Fruit fly (Drosophila melanogaster) whole organism, embryonic: ENCODE data around the gene CG10512.

Source experiments
- Bgb ChIP-seq: fragments of 200-800 bp; sonication (Bioruptor generic); IDR thresholded peaks from 2 replicates; pipeline ENCODE4 v1.3.6; 2022; ENCODE audit warnings: missing biosample characterization, missing genetic modification characterization; ENCODE audit not compliant: partially characterized antibody
- Blimp-1 ChIP-seq: fragments of 200-800 bp; sonication (Bioruptor generic); optimal IDR thresholded peaks from 3 replicates; lab custom pipeline; 2018; ENCODE audit warnings: missing biosample characterization, missing genetic modification characterization, mild to moderate bottlenecking, moderate library complexity, missing genetic modification reagents
- CG10274 ChIP-seq: fragments of 200-800 bp; sonication (Bioruptor generic); optimal IDR thresholded peaks from 3 replicates; lab custom pipeline; 2017; ENCODE audit warnings: missing biosample characterization, mild to moderate bottlenecking, missing genetic modification characterization
- CG12071 ChIP-seq: fragments of 200-800 bp; sonication (Bioruptor generic); optimal IDR thresholded peaks from 3 replicates; lab custom pipeline; 2018; ENCODE audit warnings: missing biosample characterization, mild to moderate bottlenecking, missing genetic modification characterization
- CG1233 ChIP-seq: fragments of 200-800 bp; sonication (Bioruptor generic); optimal IDR thresholded peaks from 4 replicates; lab custom pipeline; 2018; ENCODE audit warnings: missing biosample characterization, mild to moderate bottlenecking, missing genetic modification characterization
- CG13287 ChIP-seq: fragments of 200-800 bp; sonication (Bioruptor generic); IDR thresholded peaks from 2 replicates; pipeline ENCODE4 v1.3.6; 2022; ENCODE audit warnings: missing biosample characterization, missing genetic modification characterization; ENCODE audit not compliant: partially characterized antibody
- CG14050 ChIP-seq: fragments of 200-800 bp; sonication (Bioruptor generic); IDR thresholded peaks from 3 replicates; pipeline ENCODE4 v1.3.6; 2022; ENCODE audit warnings: missing biosample characterization, missing genetic modification characterization
- CG14860 ChIP-seq: fragments of 200-800 bp; sonication (Bioruptor generic); IDR thresholded peaks from 3 replicates; pipeline ENCODE4 v1.3.6; 2022; ENCODE audit warnings: missing biosample characterization, missing genetic modification characterization; ENCODE audit not compliant: partially characterized antibody
- CG15011 ChIP-seq: fragments of 200-800 bp; sonication (Bioruptor generic); optimal IDR thresholded peaks from 3 replicates; lab custom pipeline; 2018; ENCODE audit warnings: missing biosample characterization, mild to moderate bottlenecking, missing genetic modification characterization
- CG15269 ChIP-seq: fragments of 200-800 bp; sonication (Bioruptor generic); optimal IDR thresholded peaks from 2 replicates; lab custom pipeline; 2018; ENCODE audit warnings: missing biosample characterization, mild to moderate bottlenecking, missing genetic modification characterization, moderate library complexity
- CG16815 ChIP-seq: fragments of 200-800 bp; sonication (Bioruptor generic); optimal IDR thresholded peaks from 3 replicates; lab custom pipeline; 2017; ENCODE audit warnings: missing biosample characterization, mild to moderate bottlenecking, missing genetic modification characterization
- CG1792 ChIP-seq: fragments of 200-800 bp; sonication (Bioruptor generic); optimal IDR thresholded peaks from 2 replicates; lab custom pipeline; 2016; ENCODE audit warnings: missing biosample characterization, missing genetic modification characterization
- CG1832 ChIP-seq: fragments of 200-800 bp; sonication (Bioruptor generic); optimal IDR thresholded peaks from 2 replicates; lab custom pipeline; 2017; ENCODE audit warnings: missing biosample characterization, mild to moderate bottlenecking, missing genetic modification characterization, inconsistent platforms
- CG18476 ChIP-seq: fragments of 200-800 bp; sonication (Bioruptor generic); optimal IDR thresholded peaks from 2 replicates; lab custom pipeline; 2016; ENCODE audit warnings: missing biosample characterization, mild to moderate bottlenecking, missing genetic modification characterization
- CG18764 ChIP-seq: fragments of 200-800 bp; sonication (Bioruptor generic); optimal IDR thresholded peaks from 3 replicates; lab custom pipeline; 2016; ENCODE audit warnings: missing biosample characterization, missing genetic modification characterization
- CG2199 ChIP-seq: fragments of 200-800 bp; sonication (Bioruptor generic); IDR thresholded peaks from 3 replicates; pipeline ENCODE4 v1.3.6; 2022; ENCODE audit warnings: missing biosample characterization, missing genetic modification characterization
- CG3163 ChIP-seq: fragments of 200-800 bp; sonication (Bioruptor generic); optimal IDR thresholded peaks from 3 replicates; lab custom pipeline; 2016; ENCODE audit warnings: missing biosample characterization, missing genetic modification characterization
- CG34224 ChIP-seq: fragments of 200-800 bp; sonication (Bioruptor generic); IDR thresholded peaks from 3 replicates; pipeline ENCODE4 v1.3.6; 2022; ENCODE audit warnings: missing biosample characterization, missing genetic modification characterization; ENCODE audit not compliant: partially characterized antibody
- CG6854 ChIP-seq: fragments of 200-800 bp; sonication (Bioruptor generic); optimal IDR thresholded peaks from 3 replicates; lab custom pipeline; 2017; ENCODE audit warnings: missing biosample characterization, mild to moderate bottlenecking, missing genetic modification characterization
- CG8478 ChIP-seq: fragments of >200 bp; optimal IDR thresholded peaks from 2 replicates; lab custom pipeline; 2018
- CG8765 ChIP-seq: fragments of 200-800 bp; sonication (Bioruptor generic); IDR thresholded peaks from 2 replicates; pipeline ENCODE4 v1.3.6; 2022; ENCODE audit warnings: missing biosample characterization, missing genetic modification characterization
- CG9215 ChIP-seq: fragments of 200-800 bp; sonication (Bioruptor generic); IDR thresholded peaks from 2 replicates; pipeline ENCODE4 v1.3.6; 2022; ENCODE audit warnings: missing biosample characterization, missing genetic modification characterization
- CG9437 ChIP-seq: fragments of 200-800 bp; sonication (Bioruptor generic); optimal IDR thresholded peaks from 2 replicates; lab custom pipeline; 2018; ENCODE audit warnings: missing biosample characterization, mild to moderate bottlenecking, missing genetic modification characterization
- D ChIP-seq, 2 experiments: fragments of 200-800 bp in 1 of 2; fragments of >200 bp in 1 of 2; sonication (Bioruptor generic) in 1 of 2; optimal IDR thresholded peaks; 2 replicates in 1 of 2; 3 replicates in 1 of 2; lab custom pipeline; 2017; ENCODE audit warnings: mild to moderate bottlenecking in 1 of 2, missing biosample characterization in 1 of 2, missing genetic modification characterization in 1 of 2, missing genetic modification reagents in 1 of 2
- Hr51 ChIP-seq, 2 experiments: fragments of 200-800 bp; sonication (Bioruptor generic); optimal IDR thresholded peaks; 2 replicates in 1 of 2; 3 replicates in 1 of 2; lab custom pipeline; 2016 to 2018; ENCODE audit warnings: missing biosample characterization in 2 of 2, missing genetic modification characterization in 2 of 2, mild to moderate bottlenecking in 1 of 2, moderate library complexity in 1 of 2
- MTF-1 ChIP-seq: fragments of 200-800 bp; sonication (Bioruptor generic); optimal IDR thresholded peaks from 2 replicates; lab custom pipeline; 2018; ENCODE audit warnings: missing biosample characterization, mild to moderate bottlenecking, missing genetic modification characterization, borderline replicate concordance
- Mad ChIP-seq: fragments of 200-800 bp; sonication (Bioruptor generic); optimal IDR thresholded peaks from 2 replicates; lab custom pipeline; 2016; ENCODE audit warnings: missing biosample characterization, missing genetic modification characterization
- Med ChIP-seq: fragments of 200-800 bp; sonication (Bioruptor generic); peaks from one replicate; lab custom pipeline; 2016; ENCODE audit warnings: missing biosample characterization, missing genetic modification characterization, mild to moderate bottlenecking, inconsistent platforms, moderate library complexity
- Trl ChIP-seq, 3 experiments: fragments of >200 bp in 2 of 3; fragments of 200-800 bp in 1 of 3; sonication (Bioruptor generic) in 1 of 3; optimal IDR thresholded peaks; 2 replicates in 1 of 3; 3 replicates in 2 of 3; lab custom pipeline; 2016 to 2017; ENCODE audit warnings: missing biosample characterization in 1 of 3, missing genetic modification characterization in 1 of 3
- abd-A ChIP-seq: fragments of 200-800 bp; sonication (Bioruptor generic); optimal IDR thresholded peaks from 3 replicates; lab custom pipeline; 2019; ENCODE audit warnings: missing biosample characterization, mild to moderate bottlenecking, missing genetic modification characterization, moderate library complexity
- bsh ChIP-seq, 2 experiments: fragments of 200-800 bp; sonication (Bioruptor generic); optimal IDR thresholded peaks; 2 replicates each; lab custom pipeline; 2017 to 2018; ENCODE audit warnings: mild to moderate bottlenecking in 2 of 2, missing biosample characterization in 2 of 2, missing genetic modification characterization in 2 of 2, moderate library complexity in 1 of 2
- chif ChIP-seq, 2 experiments: fragments of 200-800 bp; sonication (Bioruptor generic); optimal IDR thresholded peaks; 3 replicates each; lab custom pipeline; 2016; ENCODE audit warnings: missing biosample characterization in 2 of 2, missing genetic modification characterization in 2 of 2
- chinmo ChIP-seq: fragments of 200-800 bp; sonication (Bioruptor generic); IDR thresholded peaks from 4 replicates; pipeline ENCODE4 v1.3.6; 2022; ENCODE audit warnings: missing biosample characterization, missing genetic modification characterization; ENCODE audit not compliant: partially characterized antibody
- crp ChIP-seq, 2 experiments: fragments of 200-800 bp; sonication (Bioruptor generic); optimal IDR thresholded peaks; 2 replicates in 1 of 2; 3 replicates in 1 of 2; lab custom pipeline; 2017; ENCODE audit warnings: missing biosample characterization in 2 of 2, missing genetic modification characterization in 2 of 2, mild to moderate bottlenecking in 1 of 2, moderate library complexity in 1 of 2
- dmrt11E ChIP-seq: fragments of 200-800 bp; sonication (Bioruptor generic); optimal IDR thresholded peaks from 3 replicates; lab custom pipeline; 2018; ENCODE audit warnings: missing biosample characterization, mild to moderate bottlenecking, missing genetic modification characterization, moderate library complexity
- ewg ChIP-seq: fragments of 200-800 bp; sonication (Bioruptor generic); optimal IDR thresholded peaks from 3 replicates; lab custom pipeline; 2017; ENCODE audit warnings: mild to moderate bottlenecking, missing biosample characterization, missing genetic modification reagents, missing genetic modification characterization
- exex ChIP-seq: fragments of 200-800 bp; sonication (Bioruptor generic); optimal IDR thresholded peaks from 4 replicates; lab custom pipeline; 2018; ENCODE audit warnings: missing biosample characterization, mild to moderate bottlenecking, missing genetic modification characterization, moderate library complexity
- hkb ChIP-seq, 2 experiments: fragments of 200-800 bp in 1 of 2; fragments of >200 bp in 1 of 2; sonication (Bioruptor generic) in 1 of 2; IDR thresholded peaks in 1 of 2; optimal IDR thresholded peaks in 1 of 2; 2 replicates each; pipeline versions ENCODE4 v1.3.6 to Lab custom; 2017 to 2022; ENCODE audit warnings: missing biosample characterization in 1 of 2, missing genetic modification characterization in 1 of 2
- ind ChIP-seq: fragments of 200-800 bp; sonication (Bioruptor generic); optimal IDR thresholded peaks from 3 replicates; lab custom pipeline; 2016; ENCODE audit warnings: missing biosample characterization, missing genetic modification characterization
- insv ChIP-seq, 2 experiments: fragments of 200-800 bp; sonication (Bioruptor generic); optimal IDR thresholded peaks; 3 replicates each; lab custom pipeline; 2016 to 2018; ENCODE audit warnings: missing biosample characterization in 2 of 2, missing genetic modification characterization in 2 of 2
- jigr1 ChIP-seq: fragments of 200-800 bp; sonication (Bioruptor generic); IDR thresholded peaks from 3 replicates; pipeline ENCODE4 v1.3.6; 2022; ENCODE audit warnings: missing biosample characterization, missing genetic modification characterization
- lilli ChIP-seq: fragments of 200-800 bp; sonication (Bioruptor generic); optimal IDR thresholded peaks from 3 replicates; lab custom pipeline; 2016; ENCODE audit warnings: missing biosample characterization, missing genetic modification characterization
- pho ChIP-seq: fragments of 200-800 bp; sonication (Bioruptor generic); optimal IDR thresholded peaks from 2 replicates; lab custom pipeline; 2016; ENCODE audit warnings: missing biosample characterization, missing genetic modification characterization
- tgo ChIP-seq: fragments of 200-800 bp; sonication (Bioruptor generic); IDR thresholded peaks from 3 replicates; pipeline ENCODE4 v1.3.6; 2022; ENCODE audit warnings: missing biosample characterization, missing genetic modification characterization
- tup ChIP-seq: fragments of 200-800 bp; sonication (Bioruptor generic); optimal IDR thresholded peaks from 2 replicates; lab custom pipeline; 2016; ENCODE audit warnings: missing biosample characterization, mild to moderate bottlenecking, missing genetic modification characterization, moderate library complexity
- vvl ChIP-seq: fragments of 200-800 bp; sonication (Bioruptor generic); IDR thresholded peaks from 2 replicates; pipeline ENCODE4 v1.3.6; 2022; ENCODE audit warnings: missing biosample characterization, missing genetic modification characterization
- zen2 ChIP-seq: fragments of 200-800 bp; sonication (Bioruptor generic); IDR thresholded peaks from 3 replicates; pipeline ENCODE4 v1.3.6; 2022; ENCODE audit warnings: missing biosample characterization, missing genetic modification characterization; ENCODE audit not compliant: partially characterized antibody

CG10512 gene

DNA sequence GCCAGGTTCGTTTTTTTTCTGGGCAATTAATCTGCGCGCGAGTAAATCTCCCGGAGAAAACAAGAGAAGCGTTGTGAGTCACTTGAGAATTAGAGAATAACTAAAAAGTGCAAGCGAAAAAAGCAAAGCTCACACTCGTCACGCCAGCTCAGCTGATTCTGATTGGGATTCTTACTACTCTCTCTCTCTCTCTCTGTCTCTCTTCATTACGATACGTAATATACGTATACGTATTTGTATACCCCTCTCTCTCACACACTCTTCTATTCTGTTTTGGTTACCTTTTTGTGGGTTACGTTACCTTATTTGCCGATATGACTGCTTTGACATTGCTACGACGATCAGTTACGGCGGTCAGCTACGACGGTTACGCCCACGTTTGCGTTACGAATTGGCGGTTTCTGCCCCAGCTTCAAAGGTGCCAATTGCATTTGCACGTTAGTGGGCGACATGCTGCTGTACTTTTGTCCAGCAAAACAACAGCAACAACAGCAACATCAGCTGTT is at the start of gene CG10512, which contains the start of the genes Targ1 and Targ2:
TSS of gene CG10512 (plus strand) at position 144 of the 506 bp plus-strand sequence.
TSS of gene Targ1 (minus strand) at position 106 of the 506 bp plus-strand sequence.
TSS of gene Targ2 (minus strand) at position 456 of the 506 bp plus-strand sequence.
- TF ChIP-seq CG6854 (GFP tag; lab: Kevin White, UChicago), result no peak
- TF ChIP-seq CG9215 (GFP tag; lab: Robert Waterston, UW), result no peak
- TF ChIP-seq D (optimal IDR thresholded peaks at IDR 0.05; lab: Kevin White, UChicago), result no peak
- no peak for TF ChIP-seq D (GFP tag; optimal IDR thresholded peaks at IDR 0.05; lab: Kevin White, UChicago)
- TF ChIP-seq CG16815, result no peak
- no peak for TF ChIP-seq Mad
- no peak for TF ChIP-seq CG1233
- TF ChIP-seq CG18476 (GFP tag; lab: Kevin White, UChicago), result no peak
- no peak for TF ChIP-seq CG15269 (tag; lab: Kevin White, UChicago)
- no peak for TF ChIP-seq Hr51 (GFP tag; optimal IDR thresholded peaks at IDR 0.05; lab: Kevin White, UChicago)
- peak in 1 of 2 experiments; percentile 50 for TF ChIP-seq bsh (GFP tag; optimal IDR thresholded peaks at IDR 0.05; lab: Kevin White, UChicago)
- TF ChIP-seq insv (GFP tag; optimal IDR thresholded peaks at IDR 0.05; lab: Kevin White, UChicago), result peak in 1 of 2 experiments; percentile 66
- peak; percentile 76 for TF ChIP-seq CG8478
- no peak for TF ChIP-seq Bgb (GFP tag; lab: Robert Waterston, UW)
- TF ChIP-seq CG12071 (GFP tag; lab: Kevin White, UChicago), result no peak
- TF ChIP-seq Trl (optimal IDR thresholded peaks at IDR 0.05; lab: Kevin White, UChicago), result peak; percentile 52 to 89
- no peak for TF ChIP-seq Trl (GFP tag; optimal IDR thresholded peaks at IDR 0.05; lab: Kevin White, UChicago)
- no peak for TF ChIP-seq CG10274 (GFP tag; lab: Kevin White, UChicago)
- peak; percentile 49 for TF ChIP-seq ewg (GFP tag; lab: Kevin White, UChicago)
- no peak for TF ChIP-seq dmrt11E
- no peak for TF ChIP-seq abd-A (tag; lab: Kevin White, UChicago)
- TF ChIP-seq chinmo, result peak; percentile 72; the same call in 1 of the 4 replicates
- TF ChIP-seq CG9437 (GFP tag; lab: Kevin White, UChicago), result peak; percentile 99
- TF ChIP-seq CG8765 (GFP tag; lab: Robert Waterston, UW), result no peak
- no peak for TF ChIP-seq vvl (GFP tag; lab: Robert Waterston, UW)
- TF ChIP-seq exex (tag; lab: Kevin White, UChicago), result no peak
- TF ChIP-seq lilli (GFP tag; lab: Kevin White, UChicago), result no peak
- TF ChIP-seq crp (GFP tag; optimal IDR thresholded peaks at IDR 0.05; lab: Kevin White, UChicago), result peak in 1 of 2 experiments; percentile 49
- TF ChIP-seq chif (GFP tag; optimal IDR thresholded peaks at IDR 0.05; lab: Kevin White, UChicago), result no peak
- TF ChIP-seq ind (GFP tag; lab: Kevin White, UChicago), result no peak
- TF ChIP-seq pho (GFP tag; lab: Kevin White, UChicago), result no peak
- no peak for TF ChIP-seq CG3163 (GFP tag; lab: Kevin White, UChicago)
- no peak for TF ChIP-seq tgo (GFP tag; lab: Robert Waterston, UW)
- no peak for TF ChIP-seq zen2 (GFP tag; lab: Robert Waterston, UW)
- peak; percentile 48; the same call in 2 of the 3 replicates for TF ChIP-seq CG34224 (GFP tag; lab: Robert Waterston, UW)
- TF ChIP-seq MTF-1 (GFP tag; lab: Kevin White, UChicago), result no peak
- TF ChIP-seq CG13287, result 0 out of 2 replicates have a peak, but pooled peaks have one; percentile 21
- TF ChIP-seq Med (GFP tag; lab: Kevin White, UChicago), result peak; percentile 73
- TF ChIP-seq CG1792 (GFP tag; lab: Kevin White, UChicago), result no peak
- no peak for TF ChIP-seq jigr1
- TF ChIP-seq CG14860 (GFP tag; lab: Robert Waterston, UW), result no peak
- no peak for TF ChIP-seq hkb (optimal IDR thresholded peaks at IDR 0.05; lab: Kevin White, UChicago)
- TF ChIP-seq hkb (GFP tag; IDR thresholded peaks at IDR 0.05; lab: Robert Waterston, UW), result peak; percentile 24; the same call in 1 of the 2 replicates
- TF ChIP-seq CG14050 (GFP tag; lab: Robert Waterston, UW), result no peak
- no peak for TF ChIP-seq CG18764 (GFP tag; lab: Kevin White, UChicago)
- TF ChIP-seq CG2199 (GFP tag; lab: Robert Waterston, UW), result 0 out of 3 replicates have a peak, but pooled peaks have one; percentile 17
- no peak for TF ChIP-seq CG15011 (GFP tag; lab: Kevin White, UChicago)
- TF ChIP-seq Blimp-1 (GFP tag; lab: Kevin White, UChicago), result peak; percentile 22
- TF ChIP-seq tup (GFP tag; lab: Kevin White, UChicago), result no peak
- TF ChIP-seq CG1832 (GFP tag; lab: Kevin White, UChicago), result peak; percentile 28
